Worm (Caenorhabditis elegans) whole organism, young adult: ENCODE results near the gene npr-28.

Source experiments
- B0035.1 ChIP-seq: sonication (generic microtip); optimal IDR thresholded peaks from 2 replicates; lab custom pipeline; 2016; ENCODE audit warnings: missing genetic modification characterization, mild to moderate bottlenecking, missing compliant biosample characterization, missing genotype, missing genetic modification reagents
- B0261.1 ChIP-seq: sonication (generic microtip); optimal IDR thresholded peaks from 2 replicates; lab custom pipeline; 2016; ENCODE audit warnings: mild to moderate bottlenecking, missing genetic modification characterization, moderate library complexity, missing compliant biosample characterization
- C06A6.2 ChIP-seq: fragments of 200-800 bp; sonication (Bioruptor generic); conservative IDR thresholded peaks from 2 replicates; pipeline ENCODE4 v1.3.6; 2022; ENCODE audit warnings: missing genetic modification characterization, missing compliant biosample characterization
- D2030.7 ChIP-seq: fragments of 200-800 bp; sonication (Bioruptor generic); IDR thresholded peaks from 2 replicates; pipeline ENCODE4 v1.3.6; 2022; ENCODE audit warnings: missing genetic modification reagents, missing genetic modification characterization, missing compliant biosample characterization
- F39B2.1 ChIP-seq: fragments of 200-800 bp; sonication (Bioruptor generic); IDR thresholded peaks from 2 replicates; pipeline ENCODE4 v1.3.6; 2022; ENCODE audit warnings: missing genetic modification reagents, missing genetic modification characterization, missing compliant biosample characterization
- F57A8.1 ChIP-seq: fragments of 200-800 bp; sonication (Bioruptor generic); optimal IDR thresholded peaks from 2 replicates; lab custom pipeline; 2018; ENCODE audit warnings: mild to moderate bottlenecking, missing genetic modification characterization, moderate library complexity, missing compliant biosample characterization
- T26A5.8 ChIP-seq: sonication (generic microtip); optimal IDR thresholded peaks from 2 replicates; lab custom pipeline; 2016; ENCODE audit warnings: missing genetic modification characterization, missing compliant biosample characterization
- Y95B8A.8 ChIP-seq: fragments of 200-800 bp; sonication (Bioruptor generic); IDR thresholded peaks from 2 replicates; pipeline ENCODE4 v1.3.6; 2022; ENCODE audit warnings: missing genetic modification reagents, missing genetic modification characterization, missing compliant biosample characterization
- aptf-2 ChIP-seq: fragments of 200-800 bp; sonication (Bioruptor generic); conservative IDR thresholded peaks from 2 replicates; pipeline ENCODE4 v1.3.6; 2022; ENCODE audit warnings: missing genetic modification reagents, missing genetic modification characterization, missing compliant biosample characterization
- atf-7 ChIP-seq: sonication (generic microtip); optimal IDR thresholded peaks from 2 replicates; lab custom pipeline; 2017; ENCODE audit warnings: mild to moderate bottlenecking, missing genetic modification characterization, missing compliant biosample characterization
- attf-5 ChIP-seq: fragments of 200-800 bp; sonication (Bioruptor generic); optimal IDR thresholded peaks from 2 replicates; lab custom pipeline; 2018; ENCODE audit warnings: mild to moderate bottlenecking, missing genetic modification characterization, missing compliant biosample characterization
- attf-6 ChIP-seq: fragments of 200-800 bp; sonication (Bioruptor generic); IDR thresholded peaks from 2 replicates; pipeline ENCODE4 v1.3.6; 2022; ENCODE audit warnings: missing genetic modification reagents, missing genetic modification characterization, missing compliant biosample characterization
- ccch-3 ChIP-seq: fragments of 200-800 bp; sonication (Bioruptor generic); optimal IDR thresholded peaks from 2 replicates; lab custom pipeline; 2018; ENCODE audit warnings: mild to moderate bottlenecking, missing genetic modification characterization, missing compliant biosample characterization
- cebp-1 ChIP-seq, 2 experiments: fragments of 200-800 bp in 1 of 2; sonication (Bioruptor generic) in 1 of 2; sonication (generic microtip) in 1 of 2; IDR thresholded peaks in 1 of 2; optimal IDR thresholded peaks in 1 of 2; 2 replicates each; pipeline versions ENCODE4 v1.3.6 to Lab custom; 2017 to 2022; ENCODE audit warnings: missing compliant biosample characterization in 2 of 2, missing genetic modification characterization in 2 of 2, mild to moderate bottlenecking in 1 of 2, missing genetic modification reagents in 1 of 2, moderate library complexity in 1 of 2
- cebp-2 ChIP-seq: fragments of 200-800 bp; sonication (Bioruptor generic); IDR thresholded peaks from 2 replicates; pipeline ENCODE4 v1.3.6; 2022; ENCODE audit warnings: missing genetic modification characterization, missing compliant biosample characterization
- ceh-100 ChIP-seq: fragments of 200-800 bp; sonication (Bioruptor generic); IDR thresholded peaks from 2 replicates; pipeline ENCODE4 v1.3.6; 2022; ENCODE audit warnings: missing genetic modification reagents, missing genetic modification characterization, missing compliant biosample characterization
- ceh-40 ChIP-seq: fragments of 200-800 bp; sonication (Bioruptor generic); IDR thresholded peaks from 2 replicates; pipeline ENCODE4 v1.3.6; 2022; ENCODE audit warnings: missing genetic modification characterization, missing compliant biosample characterization
- ceh-79 ChIP-seq: sonication (generic microtip); optimal IDR thresholded peaks from 2 replicates; lab custom pipeline; 2017; ENCODE audit warnings: mild to moderate bottlenecking, missing genetic modification characterization, missing compliant biosample characterization
- dpff-1 ChIP-seq: sonication (generic microtip); optimal IDR thresholded peaks from 2 replicates; lab custom pipeline; 2017; ENCODE audit warnings: mild to moderate bottlenecking, missing genetic modification characterization, missing compliant biosample characterization
- dpl-1 ChIP-seq: fragments of 150-350 bp; optimal IDR thresholded peaks from 2 replicates; lab custom pipeline; 2014; ENCODE audit warnings: missing biosample characterization, missing genetic modification reagents, missing genetic modification characterization
- egl-18 ChIP-seq: fragments of 200-800 bp; sonication (Bioruptor generic); IDR thresholded peaks from 2 replicates; pipeline ENCODE4 v1.3.6; 2022; ENCODE audit warnings: missing genetic modification reagents, missing genetic modification characterization, missing compliant biosample characterization
- egrh-3 ChIP-seq: fragments of 200-800 bp; sonication (Bioruptor generic); IDR thresholded peaks from 2 replicates; pipeline ENCODE4 v1.3.6; 2022; ENCODE audit warnings: missing genetic modification reagents, missing genetic modification characterization, missing compliant biosample characterization
- ets-4 ChIP-seq: fragments of 200-800 bp; sonication (Bioruptor generic); optimal IDR thresholded peaks from 2 replicates; lab custom pipeline; 2018; ENCODE audit warnings: mild to moderate bottlenecking, missing genetic modification characterization, missing compliant biosample characterization
- hlh-12 ChIP-seq: sonication (generic microtip); optimal IDR thresholded peaks from 2 replicates; lab custom pipeline; 2016; ENCODE audit warnings: missing genetic modification characterization, missing compliant biosample characterization
- hmg-20 ChIP-seq: fragments of 200-800 bp; sonication (Bioruptor generic); IDR thresholded peaks from 2 replicates; pipeline ENCODE4 v1.3.6; 2022; ENCODE audit warnings: missing genetic modification reagents, missing genetic modification characterization, missing compliant biosample characterization
- hsf-1 ChIP-seq: fragments of 200-800 bp; sonication (Bioruptor generic); IDR thresholded peaks from 2 replicates; pipeline ENCODE4 v1.3.6; 2022; ENCODE audit warnings: missing genetic modification reagents, missing genetic modification characterization, missing compliant biosample characterization
- let-526 ChIP-seq: fragments of 200-800 bp; sonication (Bioruptor generic); IDR thresholded peaks from 2 replicates; pipeline ENCODE4 v1.3.6; 2022; ENCODE audit warnings: missing genetic modification reagents, missing genetic modification characterization, missing compliant biosample characterization
- let-607 ChIP-seq, 2 experiments: fragments of 200-800 bp in 1 of 2; sonication (Bioruptor generic) in 1 of 2; sonication (generic microtip) in 1 of 2; optimal IDR thresholded peaks; 2 replicates each; lab custom pipeline; 2016 to 2018; ENCODE audit warnings: mild to moderate bottlenecking in 2 of 2, missing compliant biosample characterization in 2 of 2, missing genetic modification characterization in 2 of 2, moderate library complexity in 2 of 2, missing genotype in 1 of 2
- lin-26 ChIP-seq: fragments of 200-800 bp; sonication (Bioruptor generic); IDR thresholded peaks from 2 replicates; pipeline ENCODE4 v1.3.6; 2022; ENCODE audit warnings: missing genetic modification reagents, missing genetic modification characterization, missing compliant biosample characterization
- lin-35 ChIP-seq, 3 experiments: fragments of 150-350 bp in 2 of 3; sonication (generic microtip) in 1 of 3; optimal IDR thresholded peaks; 2 replicates each; lab custom pipeline; 2014 to 2018; ENCODE audit warnings: missing biosample characterization in 3 of 3, missing genetic modification characterization in 3 of 3, missing genetic modification reagents in 3 of 3
- lir-1 ChIP-seq: fragments of 200-800 bp; sonication (Bioruptor generic); conservative IDR thresholded peaks from 2 replicates; pipeline ENCODE4 v1.3.6; 2022; ENCODE audit warnings: missing genetic modification reagents, missing genetic modification characterization, missing compliant biosample characterization
- mcd-1 ChIP-seq: fragments of 200-800 bp; sonication (Bioruptor generic); IDR thresholded peaks from 2 replicates; pipeline ENCODE4 v1.3.6; 2022; ENCODE audit warnings: missing genetic modification reagents, missing genetic modification characterization, missing compliant biosample characterization
- nfya-2 ChIP-seq: fragments of 200-800 bp; sonication (Bioruptor generic); IDR thresholded peaks from 2 replicates; pipeline ENCODE4 v1.3.6; 2022; ENCODE audit warnings: missing genetic modification reagents, missing genetic modification characterization, missing compliant biosample characterization
- nhr-120 ChIP-seq: fragments of 200-800 bp; sonication (Bioruptor generic); IDR thresholded peaks from 2 replicates; pipeline ENCODE4 v1.3.6; 2022; ENCODE audit warnings: missing genetic modification characterization, missing compliant biosample characterization
- nhr-80 ChIP-seq: sonication (generic microtip); optimal IDR thresholded peaks from 2 replicates; lab custom pipeline; 2016; ENCODE audit warnings: missing genetic modification characterization, missing compliant biosample characterization
- nhr-90 ChIP-seq: sonication (generic microtip); optimal IDR thresholded peaks from 2 replicates; lab custom pipeline; 2016; ENCODE audit warnings: missing genotype, mild to moderate bottlenecking, missing genetic modification characterization, missing compliant biosample characterization
- repo-1 ChIP-seq: sonication (generic microtip); optimal IDR thresholded peaks from 2 replicates; lab custom pipeline; 2017; ENCODE audit warnings: mild to moderate bottlenecking, missing genetic modification characterization, missing compliant biosample characterization
- sea-2 ChIP-seq: fragments of 200-800 bp; sonication (Bioruptor generic); IDR thresholded peaks from 2 replicates; pipeline ENCODE4 v1.3.6; 2022; ENCODE audit warnings: missing genetic modification characterization, missing compliant biosample characterization
- snpc-1.1 ChIP-seq: sonication (generic microtip); optimal IDR thresholded peaks from 2 replicates; lab custom pipeline; 2017; ENCODE audit warnings: missing genetic modification characterization, mild to moderate bottlenecking, missing compliant biosample characterization, antibody characterized with exemption, moderate library complexity, missing genotype, missing genetic modification reagents; ENCODE audit not compliant: insufficient read depth
- snpc-4 ChIP-seq, 5 experiments: fragments of 150-350 bp in 1 of 5; sonication (generic microtip) in 4 of 5; optimal IDR thresholded peaks; 2 replicates each; lab custom pipeline; 2014 to 2018; ENCODE audit warnings: missing genetic modification characterization in 5 of 5, missing biosample characterization in 3 of 5, antibody characterized with exemption in 2 of 5, mild to moderate bottlenecking in 2 of 5, missing compliant biosample characterization in 2 of 5, missing genotype in 2 of 5, moderate library complexity in 2 of 5, missing genetic modification reagents in 1 of 5
- somi-1 ChIP-seq: fragments of 200-800 bp; sonication (Bioruptor generic); optimal IDR thresholded peaks from 2 replicates; lab custom pipeline; 2018; ENCODE audit warnings: mild to moderate bottlenecking, missing genetic modification characterization, missing compliant biosample characterization
- unc-130 ChIP-seq: sonication (generic microtip); optimal IDR thresholded peaks from 2 replicates; lab custom pipeline; 2016; ENCODE audit warnings: missing genetic modification reagents, missing genetic modification characterization, missing compliant biosample characterization
- zfh-2 ChIP-seq: fragments of 200-800 bp; sonication (Bioruptor generic); conservative IDR thresholded peaks from 2 replicates; pipeline ENCODE4 v1.3.6; 2022; ENCODE audit warnings: missing genetic modification reagents, missing genetic modification characterization, missing compliant biosample characterization
- zim-3 ChIP-seq: sonication (generic microtip); optimal IDR thresholded peaks from 2 replicates; lab custom pipeline; 2017; ENCODE audit warnings: mild to moderate bottlenecking, missing genetic modification characterization, moderate library complexity, missing compliant biosample characterization
- ztf-18 ChIP-seq: sonication (generic microtip); optimal IDR thresholded peaks from 2 replicates; lab custom pipeline; 2016; ENCODE audit warnings: missing genotype, mild to moderate bottlenecking, missing genetic modification characterization, missing compliant biosample characterization
- ztf-22 ChIP-seq: fragments of 200-800 bp; sonication (Bioruptor generic); optimal IDR thresholded peaks from 2 replicates; lab custom pipeline; 2018; ENCODE audit warnings: mild to moderate bottlenecking, missing genetic modification characterization, moderate library complexity, missing compliant biosample characterization
- ztf-25 ChIP-seq: fragments of 200-800 bp; sonication (Bioruptor generic); IDR thresholded peaks from 2 replicates; pipeline ENCODE4 v1.3.6; 2022; ENCODE audit warnings: missing genetic modification reagents, missing genetic modification characterization, missing compliant biosample characterization
- ztf-6 ChIP-seq: fragments of 200-800 bp; sonication (Bioruptor generic); IDR thresholded peaks from 2 replicates; pipeline ENCODE4 v1.3.6; 2022; ENCODE audit warnings: missing genetic modification reagents, missing genetic modification characterization, missing compliant biosample characterization

npr-28 gene

ce11 chrX:8368210-8368609 lies 17.3 kb upstream of the npr-28 start (continued):
- TF ChIP-seq Y95B8A.8 (GFP tag; lab: Robert Waterston, UW), result no peak
- TF ChIP-seq hsf-1, result no peak
- no peak for TF ChIP-seq D2030.7
- TF ChIP-seq let-526 (GFP tag; lab: Robert Waterston, UW), result 0 out of 2 replicates have a peak, but pooled peaks have one; percentile 53
- TF ChIP-seq T26A5.8 (tag; lab: Kevin White, UChicago), result no peak
- TF ChIP-seq ccch-3, result no peak
- TF ChIP-seq unc-130, result no peak
- no peak for TF ChIP-seq nhr-120
- TF ChIP-seq repo-1, result no peak
- TF ChIP-seq C06A6.2 (GFP tag; lab: Robert Waterston, UW), result no peak
- peak; percentile 35; the same call in 1 of the 2 replicates for TF ChIP-seq hmg-20 (GFP tag; lab: Robert Waterston, UW)
- peak; percentile 95 for TF ChIP-seq nhr-80
- no peak for TF ChIP-seq dpff-1 (tag; lab: Kevin White, UChicago)
- TF ChIP-seq lin-35 (GFP tag; optimal IDR thresholded peaks at IDR 0.05; lab: Kevin White, UChicago), result peak in 1 of 3 experiments; percentile 74
- TF ChIP-seq attf-5 (GFP tag; lab: Kevin White, UChicago), result peak; percentile 58
- TF ChIP-seq dpl-1 (GFP tag; lab: Kevin White, UChicago), result no peak
- TF ChIP-seq somi-1 (GFP tag; lab: Kevin White, UChicago), result no peak
- peak; percentile 3 for TF ChIP-seq B0261.1 (tag; lab: Kevin White, UChicago)
- TF ChIP-seq egl-18 (GFP tag; lab: Robert Waterston, UW), result no peak
- no peak for TF ChIP-seq snpc-4 (GFP tag; optimal IDR thresholded peaks at IDR 0.05; lab: Kevin White, UChicago)
- peak in 1 of 4 experiments; percentile 48 for TF ChIP-seq snpc-4 (tag; optimal IDR thresholded peaks at IDR 0.05; lab: Kevin White, UChicago)
- no peak for TF ChIP-seq ceh-40
- no peak for TF ChIP-seq hlh-12
- peak; percentile 44 for TF ChIP-seq atf-7 (tag; lab: Kevin White, UChicago)
- TF ChIP-seq ztf-22 (GFP tag; lab: Kevin White, UChicago), result no peak
- TF ChIP-seq sea-2 (GFP tag; lab: Robert Waterston, UW), result no peak
- TF ChIP-seq lir-1 (GFP tag; lab: Robert Waterston, UW), result peak; percentile 46; the same call in 1 of the 2 replicates
- TF ChIP-seq F57A8.1 (GFP tag; lab: Kevin White, UChicago), result no peak
- TF ChIP-seq ceh-79 (tag; lab: Kevin White, UChicago), result no peak
- TF ChIP-seq cebp-1 (GFP tag; IDR thresholded peaks at IDR 0.05; lab: Robert Waterston, UW), result peak; percentile 64; the same call in 1 of the 2 replicates
- TF ChIP-seq cebp-1 (tag; optimal IDR thresholded peaks at IDR 0.05; lab: Kevin White, UChicago), result peak; percentile 82
- no peak for TF ChIP-seq zfh-2 (GFP tag; lab: Robert Waterston, UW)
- no peak for TF ChIP-seq aptf-2 (GFP tag; lab: Robert Waterston, UW)
- TF ChIP-seq attf-6 (GFP tag; lab: Robert Waterston, UW), result no peak
- no peak for TF ChIP-seq F39B2.1 (GFP tag; lab: Robert Waterston, UW)
- TF ChIP-seq nfya-2 (GFP tag; lab: Robert Waterston, UW), result no peak
- no peak for TF ChIP-seq ztf-25 (GFP tag; lab: Robert Waterston, UW)
- TF ChIP-seq ztf-18 (tag; lab: Kevin White, UChicago), result peak; percentile 93
- TF ChIP-seq mcd-1 (GFP tag; lab: Robert Waterston, UW), result no peak; the same call in 1 of the 2 replicates
- TF ChIP-seq ets-4 (GFP tag; lab: Kevin White, UChicago), result no peak
- TF ChIP-seq ztf-6, result no peak
- no peak for TF ChIP-seq egrh-3
- no peak for TF ChIP-seq ceh-100 (GFP tag; lab: Robert Waterston, UW)
- TF ChIP-seq snpc-1.1 (tag; lab: Kevin White, UChicago), result no peak
- no peak for TF ChIP-seq zim-3 (tag; lab: Kevin White, UChicago)
- TF ChIP-seq lin-26 (GFP tag; lab: Robert Waterston, UW), result no peak
- TF ChIP-seq let-607 (tag; optimal IDR thresholded peaks at IDR 0.05; lab: Kevin White, UChicago), result peak in 1 of 2 experiments; percentile 28
- no peak for TF ChIP-seq cebp-2 (GFP tag; lab: Robert Waterston, UW)
- no peak for TF ChIP-seq B0035.1 (tag; lab: Kevin White, UChicago)
- no peak for TF ChIP-seq nhr-90 (tag; lab: Kevin White, UChicago)
